Fruit fly (Drosophila melanogaster): ENCODE data around the gene CG2004.

Gene CG2004

dm6 chrX:8709234-8709843 lies 5.4 kb downstream of the CG2004 start, which contains the start of gene Hexo2 (continued):
- TF ChIP-seq Myb (GFP tag; optimal IDR thresholded peaks at IDR 0.05): peak; percentile 75
- TF ChIP-seq CG31441 (GFP tag; IDR thresholded peaks at IDR 0.05): peak; percentile 94
- TF ChIP-seq en (GFP tag; optimal IDR thresholded peaks at IDR 0.05): peak; percentile 91
- TF ChIP-seq CG8089 (GFP tag; optimal IDR thresholded peaks at IDR 0.05): peak; percentile 93
- TF ChIP-seq CG34224 (GFP tag; IDR thresholded peaks at IDR 0.05; ENCODE audit: partially characterized antibody): no peak
- no peak for TF ChIP-seq Bgb (GFP tag; IDR thresholded peaks at IDR 0.05; ENCODE audit: partially characterized antibody)
- no peak for TF ChIP-seq BEAF-32 (GFP tag; optimal IDR thresholded peaks at IDR 0.05)
- TF ChIP-seq Taf1 (GFP tag; IDR thresholded peaks at IDR 0.05): peak; percentile 73; the same call in 1 of the 2 replicates
- TF ChIP-seq zf30C (GFP tag; optimal IDR thresholded peaks at IDR 0.05): peak; percentile 73
- peak; percentile 79 for TF ChIP-seq CG11085 (GFP tag; IDR thresholded peaks at IDR 0.05)
- peak; percentile 74 for TF ChIP-seq emc (GFP tag; optimal IDR thresholded peaks at IDR 0.05)
- TF ChIP-seq Sox102F (GFP tag; optimal IDR thresholded peaks at IDR 0.05): peak; percentile 97
- TF ChIP-seq gcm (GFP tag; optimal IDR thresholded peaks at IDR 0.05): peak; percentile 85
- TF ChIP-seq sr (GFP tag; IDR thresholded peaks at IDR 0.05): no peak; the same call in 1 of the 3 replicates
- TF ChIP-seq CG15073 (GFP tag; optimal IDR thresholded peaks at IDR 0.05): peak; percentile 73
- TF ChIP-seq CG10209 (GFP tag; optimal IDR thresholded peaks at IDR 0.05): peak; percentile 91
- TF ChIP-seq Neu2 (GFP tag; optimal IDR thresholded peaks at IDR 0.05; ENCODE audit: borderline replicate concordance): peak; percentile 28
- TF ChIP-seq CG12299 (tag; optimal IDR thresholded peaks at IDR 0.05): peak; percentile 69
- peak; percentile 94 for TF ChIP-seq croc (GFP tag; conservative IDR thresholded peaks at IDR 0.05)
- peak; percentile 40 for TF ChIP-seq D19B (GFP tag; optimal IDR thresholded peaks at IDR 0.05)
- TF ChIP-seq vnd (GFP tag; IDR thresholded peaks at IDR 0.05; ENCODE audit: partially characterized antibody): no peak
- peak; percentile 82 for TF ChIP-seq gsb (GFP tag; IDR thresholded peaks at IDR 0.05)
- peak; percentile 92 to 94 for TF ChIP-seq Pdp1 (GFP tag; optimal IDR thresholded peaks at IDR 0.05)
- TF ChIP-seq vfl (GFP tag; optimal IDR thresholded peaks at IDR 0.05): peak; percentile 68
- peak; percentile 70 for TF ChIP-seq CG7987 (GFP tag; optimal IDR thresholded peaks at IDR 0.05)
- TF ChIP-seq CG9817 (tag; optimal IDR thresholded peaks at IDR 0.05): peak; percentile 82
- TF ChIP-seq CG9727 (GFP tag; optimal IDR thresholded peaks at IDR 0.05): peak; percentile 85
- TF ChIP-seq CG17359 (tag; optimal IDR thresholded peaks at IDR 0.05): peak; percentile 97
- TF ChIP-seq CG8924 (tag; optimal IDR thresholded peaks at IDR 0.05): peak; percentile 89
- no peak for TF ChIP-seq Dp (GFP tag; optimal IDR thresholded peaks at IDR 0.05)
- peak; percentile 96 for TF ChIP-seq CG10366 (GFP tag; IDR thresholded peaks at IDR 0.05)
- TF ChIP-seq C15 (GFP tag; IDR thresholded peaks at IDR 0.05): peak; percentile 50; the same call in 1 of the 3 replicates
- TF ChIP-seq CG17912 (GFP tag; optimal IDR thresholded peaks at IDR 0.05): peak; percentile 70
- TF ChIP-seq CG18599 (GFP tag; optimal IDR thresholded peaks at IDR 0.05): peak; percentile 85
- TF ChIP-seq Meics (GFP tag; optimal IDR thresholded peaks at IDR 0.05): peak; percentile 83
- TF ChIP-seq CG11723 (GFP tag; optimal IDR thresholded peaks at IDR 0.05): peak; percentile 79
- TF ChIP-seq ro (GFP tag; IDR thresholded peaks at IDR 0.05): peak; percentile 88
- TF ChIP-seq CrebB (tag; optimal IDR thresholded peaks at IDR 0.05): peak; percentile 87
- peak; percentile 75 for TF ChIP-seq CG10147 (GFP tag; optimal IDR thresholded peaks at IDR 0.05)
- TF ChIP-seq CG6689 (GFP tag; IDR thresholded peaks at IDR 0.05): peak; percentile 95
- TF ChIP-seq CG3281 (GFP tag; optimal IDR thresholded peaks at IDR 0.05): peak; percentile 73
- TF ChIP-seq CG2875 (GFP tag; optimal IDR thresholded peaks at IDR 0.05): peak; percentile 95
- peak; percentile 80 for TF ChIP-seq CG31365 (tag; optimal IDR thresholded peaks at IDR 0.05)
- peak; percentile 50 for TF ChIP-seq CTCF (GFP tag; optimal IDR thresholded peaks at IDR 0.05)
- peak; percentile 83 for TF ChIP-seq CG2202 (tag; optimal IDR thresholded peaks at IDR 0.05)
- peak; percentile 92 for TF ChIP-seq CG7839 (tag; optimal IDR thresholded peaks at IDR 0.05)
- peak; percentile 47 for TF ChIP-seq CG30020 (tag; optimal IDR thresholded peaks at IDR 0.05)
- peak; percentile 97 for TF ChIP-seq CG14441 (GFP tag; IDR thresholded peaks at IDR 0.05)
- TF ChIP-seq CG2678 (tag; optimal IDR thresholded peaks at IDR 0.05): peak; percentile 91

Data from whole organism, embryonic.